Worm (Caenorhabditis elegans) whole organism, midembryonic: Measurements from ENCODE around the gene T25G12.6.

Source experiments
- T22C8.4 ChIP-seq: fragments of 200-800 bp; sonication (Bioruptor generic); IDR thresholded peaks from 2 replicates; pipeline ENCODE4 v1.3.6; 2022; ENCODE audit warnings: missing genetic modification characterization, missing compliant biosample characterization
- flt-1 ChIP-seq: fragments of 200-800 bp; sonication (Bioruptor generic); IDR thresholded peaks from 2 replicates; pipeline ENCODE4 v1.3.6; 2022; ENCODE audit warnings: missing genetic modification characterization, missing compliant biosample characterization
- klf-2 ChIP-seq: fragments of 200-800 bp; sonication (Bioruptor generic); conservative IDR thresholded peaks from 2 replicates; pipeline ENCODE4 v1.3.6; 2022; ENCODE audit warnings: missing genetic modification reagents, missing genetic modification characterization, missing compliant biosample characterization
- tab-1 ChIP-seq: fragments of 200-800 bp; sonication (Bioruptor generic); IDR thresholded peaks from 2 replicates; pipeline ENCODE4 v1.3.6; 2022; ENCODE audit warnings: missing genetic modification characterization, missing compliant biosample characterization
- ztf-23 ChIP-seq: fragments of 200-800 bp; sonication (Bioruptor generic); IDR thresholded peaks from 2 replicates; pipeline ENCODE4 v1.3.6; 2022; ENCODE audit warnings: missing genetic modification reagents, missing genetic modification characterization, missing compliant biosample characterization

ce11 chrX:17203399-17203798 lies 26.6 kb downstream of the T25G12.6 start:
- TF ChIP-seq klf-2 (GFP tag; lab: Robert Waterston, UW), result no peak
- TF ChIP-seq flt-1 (GFP tag; lab: Robert Waterston, UW), result no peak
- no peak for TF ChIP-seq T22C8.4
- no peak for TF ChIP-seq ztf-23
- no peak for TF ChIP-seq tab-1 (GFP tag; lab: Robert Waterston, UW)
